Worm (Caenorhabditis elegans) whole organism, mixed stage, embryonic: ENCODE results near the gene ifbp-1.

Experiments
- ces-1 ChIP-seq: fragments of 150-350 bp; optimal IDR thresholded peaks from 2 replicates; lab custom pipeline; 2014; ENCODE audit warnings: missing biosample characterization, missing genetic modification reagents, missing genetic modification characterization
- cnd-1 ChIP-seq: fragments of 200-800 bp; sonication (Bioruptor generic); optimal IDR thresholded peaks from 2 replicates; lab custom pipeline; 2018; ENCODE audit warnings: mild to moderate bottlenecking, missing genetic modification characterization, missing compliant biosample characterization
- elt-1 ChIP-seq: sonication (generic microtip); optimal IDR thresholded peaks from 2 replicates; lab custom pipeline; 2017; ENCODE audit warnings: missing genetic modification characterization, mild to moderate bottlenecking, missing compliant biosample characterization, antibody characterized with exemption, moderate library complexity, borderline replicate concordance; ENCODE audit not compliant: insufficient read depth
- flh-1 ChIP-seq: fragments of 200-800 bp; sonication (Bioruptor generic); optimal IDR thresholded peaks from 2 replicates; lab custom pipeline; 2018; ENCODE audit warnings: mild to moderate bottlenecking, missing genetic modification characterization, moderate library complexity, missing compliant biosample characterization
- lin-13 ChIP-seq: fragments of 150-350 bp; optimal IDR thresholded peaks from 2 replicates; lab custom pipeline; 2014; ENCODE audit warnings: missing biosample characterization, missing genetic modification characterization
- lin-32 ChIP-seq: fragments of 200-800 bp; sonication (Bioruptor generic); optimal IDR thresholded peaks from 2 replicates; lab custom pipeline; 2018; ENCODE audit warnings: mild to moderate bottlenecking, missing genetic modification characterization, missing compliant biosample characterization
- lsy-2 ChIP-seq: fragments of 150-350 bp; optimal IDR thresholded peaks from 2 replicates; lab custom pipeline; 2014; ENCODE audit warnings: missing biosample characterization, missing genetic modification characterization
- nhr-12 ChIP-seq: fragments of 150-350 bp; optimal IDR thresholded peaks from 2 replicates; lab custom pipeline; 2014; ENCODE audit warnings: missing biosample characterization, missing genetic modification characterization
- nhr-28 ChIP-seq: fragments of 150-350 bp; optimal IDR thresholded peaks from 2 replicates; lab custom pipeline; 2014; ENCODE audit warnings: missing biosample characterization, missing genetic modification characterization
- snpc-4 ChIP-seq: fragments of 150-350 bp; optimal IDR thresholded peaks from 2 replicates; lab custom pipeline; 2014; ENCODE audit warnings: missing biosample characterization, missing genetic modification characterization
- unc-62 ChIP-seq: fragments of 150-350 bp; optimal IDR thresholded peaks from 2 replicates; lab custom pipeline; 2014; ENCODE audit warnings: missing biosample characterization, missing genetic modification reagents, missing genetic modification characterization

DNA sequence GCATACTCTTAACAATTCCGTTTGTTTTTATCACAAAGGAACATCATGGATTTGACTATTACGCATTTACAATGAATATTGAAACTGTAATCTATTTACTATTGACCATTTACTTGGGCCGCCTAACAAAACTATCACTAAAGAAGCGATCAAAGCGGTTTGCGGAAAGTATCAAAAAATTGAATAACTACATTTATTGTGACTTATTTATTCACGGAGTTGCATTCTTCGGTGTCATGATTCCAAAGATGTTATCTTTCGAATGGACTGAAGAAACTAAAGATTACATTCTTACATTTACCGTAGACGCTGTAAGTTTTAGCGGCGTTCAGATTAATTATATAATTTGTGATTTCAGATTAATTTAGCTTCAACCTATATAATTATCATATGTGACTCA, 15.8 kb downstream of the ifbp-1 start:
- no peak for TF ChIP-seq unc-62 (GFP tag; lab: Kevin White, UChicago)
- no peak for TF ChIP-seq lsy-2 (tag; lab: Kevin White, UChicago)
- no peak for TF ChIP-seq flh-1 (GFP tag; lab: Kevin White, UChicago)
- TF ChIP-seq lin-32 (GFP tag; lab: Kevin White, UChicago): no peak
- TF ChIP-seq nhr-28 (tag; lab: Kevin White, UChicago): no peak
- TF ChIP-seq lin-13 (tag; lab: Kevin White, UChicago): no peak
- TF ChIP-seq snpc-4 (tag; lab: Kevin White, UChicago): no peak
- TF ChIP-seq cnd-1 (tag; lab: Kevin White, UChicago): no peak
- no peak for TF ChIP-seq nhr-12 (tag; lab: Kevin White, UChicago)
- TF ChIP-seq elt-1 (tag; lab: Kevin White, UChicago): no peak
- no peak for TF ChIP-seq ces-1 (GFP tag; lab: Kevin White, UChicago)
